Fruit fly (Drosophila melanogaster) whole organism, embryonic: Measurements from ENCODE around the gene Nab2.
A peak's percentile ranks its signal among the peaks of the same experiment; 100 is the strongest.

Source experiments
- CG10147 ChIP-seq: fragments of 200-800 bp; sonication (Bioruptor generic); optimal IDR thresholded peaks from 2 replicates; lab custom pipeline; 2019; ENCODE audit warnings: missing biosample characterization, mild to moderate bottlenecking, missing genetic modification characterization, moderate library complexity
- CG10267 ChIP-seq: fragments of 200-800 bp; sonication (Bioruptor generic); optimal IDR thresholded peaks from 2 replicates; lab custom pipeline; 2018; ENCODE audit warnings: missing biosample characterization, mild to moderate bottlenecking, missing genetic modification characterization, moderate library complexity
- CG10979 ChIP-seq: fragments of 200-800 bp; sonication (Bioruptor generic); optimal IDR thresholded peaks from 2 replicates; lab custom pipeline; 2018; ENCODE audit warnings: missing biosample characterization, mild to moderate bottlenecking, missing genetic modification characterization, moderate library complexity
- CG11695 ChIP-seq: fragments of 200-800 bp; sonication (Bioruptor generic); IDR thresholded peaks from 3 replicates; pipeline ENCODE4 v1.3.6; 2022; ENCODE audit warnings: missing biosample characterization, missing genetic modification characterization
- CG12942 ChIP-seq: fragments of 200-800 bp; sonication (Bioruptor generic); optimal IDR thresholded peaks from 3 replicates; lab custom pipeline; 2016; ENCODE audit warnings: missing biosample characterization, missing genetic modification characterization
- CG14667 ChIP-seq: fragments of 200-800 bp; sonication (Bioruptor generic); IDR thresholded peaks from 2 replicates; pipeline ENCODE4 v1.3.6; 2022; ENCODE audit warnings: missing biosample characterization, missing genetic modification characterization
- CG15601 ChIP-seq: fragments of 200-800 bp; sonication (Bioruptor generic); optimal IDR thresholded peaks from 3 replicates; lab custom pipeline; 2019; ENCODE audit warnings: missing biosample characterization, mild to moderate bottlenecking, missing genetic modification characterization, moderate library complexity
- CG17802 ChIP-seq: fragments of 200-800 bp; sonication (Bioruptor generic); optimal IDR thresholded peaks from 2 replicates; lab custom pipeline; 2018; ENCODE audit warnings: missing biosample characterization, mild to moderate bottlenecking, missing genetic modification characterization, moderate library complexity
- CG1792 ChIP-seq: fragments of 200-800 bp; sonication (Bioruptor generic); optimal IDR thresholded peaks from 2 replicates; lab custom pipeline; 2016; ENCODE audit warnings: missing biosample characterization, missing genetic modification characterization
- CG2678 ChIP-seq: fragments of 200-800 bp; sonication (Bioruptor generic); optimal IDR thresholded peaks from 3 replicates; lab custom pipeline; 2019; ENCODE audit warnings: missing biosample characterization, mild to moderate bottlenecking, missing genetic modification characterization, moderate library complexity
- CG2875 ChIP-seq: fragments of 200-800 bp; sonication (Bioruptor generic); optimal IDR thresholded peaks from 2 replicates; lab custom pipeline; 2017; ENCODE audit warnings: missing biosample characterization, mild to moderate bottlenecking, missing genetic modification characterization, missing genetic modification reagents
- CG3163 ChIP-seq: fragments of 200-800 bp; sonication (Bioruptor generic); optimal IDR thresholded peaks from 3 replicates; lab custom pipeline; 2016; ENCODE audit warnings: missing biosample characterization, missing genetic modification characterization
- CG34422 ChIP-seq: fragments of 200-800 bp; sonication (Bioruptor generic); IDR thresholded peaks from 3 replicates; pipeline ENCODE4 v1.3.6; 2022; ENCODE audit warnings: missing biosample characterization, missing genetic modification characterization
- CG6683 ChIP-seq: fragments of 200-800 bp; sonication (Bioruptor generic); optimal IDR thresholded peaks from 2 replicates; lab custom pipeline; 2017; ENCODE audit warnings: missing biosample characterization, mild to moderate bottlenecking, missing genetic modification characterization, missing genetic modification reagents
- CG7839 ChIP-seq: fragments of 200-800 bp; sonication (Bioruptor generic); optimal IDR thresholded peaks from 3 replicates; lab custom pipeline; 2018; ENCODE audit warnings: missing biosample characterization, mild to moderate bottlenecking, missing genetic modification characterization, moderate library complexity
- CG8359 ChIP-seq: fragments of 200-800 bp; sonication (Bioruptor generic); optimal IDR thresholded peaks from 2 replicates; lab custom pipeline; 2017; ENCODE audit warnings: missing biosample characterization, mild to moderate bottlenecking, missing genetic modification characterization, borderline replicate concordance
- CG9727 ChIP-seq: fragments of 200-800 bp; sonication (Bioruptor generic); optimal IDR thresholded peaks from 3 replicates; lab custom pipeline; 2017; ENCODE audit warnings: missing biosample characterization, mild to moderate bottlenecking, missing genetic modification characterization
- CG9797 ChIP-seq: fragments of 200-800 bp; sonication (Bioruptor generic); optimal IDR thresholded peaks from 3 replicates; lab custom pipeline; 2018; ENCODE audit warnings: missing biosample characterization, mild to moderate bottlenecking, missing genetic modification characterization
- CHES-1-like ChIP-seq: fragments of 200-800 bp; sonication (Bioruptor generic); optimal IDR thresholded peaks from 2 replicates; lab custom pipeline; 2016; ENCODE audit warnings: missing biosample characterization, missing genetic modification characterization
- Deaf1 ChIP-seq: fragments of 200-800 bp; optimal IDR thresholded peaks from 3 replicates; lab custom pipeline; 2019; ENCODE audit warnings: missing biosample characterization, mild to moderate bottlenecking, missing genetic modification characterization, moderate library complexity
- Dek ChIP-seq: fragments of 200-800 bp; sonication (Bioruptor generic); optimal IDR thresholded peaks from 3 replicates; lab custom pipeline; 2019; ENCODE audit warnings: missing biosample characterization, mild to moderate bottlenecking, missing genetic modification characterization, moderate library complexity
- Doc2 ChIP-seq: fragments of 200-800 bp; sonication (Bioruptor generic); IDR thresholded peaks from 2 replicates; pipeline ENCODE4 v1.3.6; 2022; ENCODE audit warnings: missing biosample characterization, missing genetic modification characterization
- Kr ChIP-seq: fragments of 200-800 bp; sonication (Bioruptor generic); optimal IDR thresholded peaks from 2 replicates; lab custom pipeline; 2017; ENCODE audit warnings: missing biosample characterization, mild to moderate bottlenecking, missing genetic modification characterization
- Lpt ChIP-seq: fragments of >200 bp; optimal IDR thresholded peaks from 2 replicates; lab custom pipeline; 2018; ENCODE audit warnings: missing biosample characterization, missing genetic modification characterization
- NK7.1 ChIP-seq: fragments of 200-800 bp; sonication (Bioruptor generic); optimal IDR thresholded peaks from 3 replicates; lab custom pipeline; 2016; ENCODE audit warnings: missing biosample characterization, missing genetic modification characterization
- Oli ChIP-seq: fragments of 200-800 bp; sonication (Bioruptor generic); optimal IDR thresholded peaks from 2 replicates; lab custom pipeline; 2018; ENCODE audit warnings: missing biosample characterization, mild to moderate bottlenecking, missing genetic modification characterization, moderate library complexity
- Sry-β ChIP-seq: fragments of 200-800 bp; sonication (Bioruptor generic); optimal IDR thresholded peaks from 2 replicates; lab custom pipeline; 2018; ENCODE audit warnings: missing biosample characterization, mild to moderate bottlenecking, missing genetic modification characterization, moderate library complexity
- Tbp ChIP-seq: fragments of >200 bp; optimal IDR thresholded peaks from 2 replicates; lab custom pipeline; 2018; ENCODE audit warnings: missing biosample characterization, missing genetic modification characterization
- YL-1 ChIP-seq: fragments of 200-800 bp; sonication (Bioruptor generic); optimal IDR thresholded peaks from 3 replicates; lab custom pipeline; 2017; ENCODE audit warnings: missing biosample characterization, mild to moderate bottlenecking, missing genetic modification characterization
- al ChIP-seq: fragments of 200-800 bp; sonication (Bioruptor generic); IDR thresholded peaks from 2 replicates; pipeline ENCODE4 v1.3.6; 2022; ENCODE audit warnings: missing biosample characterization, missing genetic modification characterization
- aop ChIP-seq: fragments of 200-800 bp; sonication (Bioruptor generic); IDR thresholded peaks from 2 replicates; pipeline ENCODE4 v1.3.6; 2022; ENCODE audit warnings: missing biosample characterization, missing genetic modification characterization
- bbx ChIP-seq: fragments of 200-800 bp; sonication (Bioruptor generic); IDR thresholded peaks from 2 replicates; pipeline ENCODE4 v1.3.6; 2022; ENCODE audit warnings: missing biosample characterization, missing genetic modification characterization; ENCODE audit not compliant: partially characterized antibody
- cas ChIP-seq: fragments of 200-800 bp; sonication (Bioruptor generic); IDR thresholded peaks from 2 replicates; pipeline ENCODE4 v1.3.6; 2022; ENCODE audit warnings: missing biosample characterization, missing genetic modification characterization
- dm ChIP-seq: fragments of 200-800 bp; sonication (Bioruptor generic); optimal IDR thresholded peaks from 3 replicates; lab custom pipeline; 2016; ENCODE audit warnings: missing biosample characterization, missing genetic modification characterization
- emc ChIP-seq: fragments of 200-800 bp; sonication (Bioruptor generic); optimal IDR thresholded peaks from 2 replicates; lab custom pipeline; 2016; ENCODE audit warnings: missing biosample characterization, missing genetic modification characterization
- fd102C ChIP-seq: fragments of 200-800 bp; sonication (Bioruptor generic); optimal IDR thresholded peaks from 2 replicates; lab custom pipeline; 2018; ENCODE audit warnings: missing biosample characterization, mild to moderate bottlenecking, missing genetic modification characterization, moderate library complexity
- ftz-f1 ChIP-seq: fragments of 200-800 bp; sonication (Bioruptor generic); optimal IDR thresholded peaks from 2 replicates; lab custom pipeline; 2016; ENCODE audit warnings: missing biosample characterization, missing genetic modification characterization
- gfzf ChIP-seq: fragments of 200-800 bp; sonication (Bioruptor generic); optimal IDR thresholded peaks from 2 replicates; lab custom pipeline; 2016; ENCODE audit warnings: missing biosample characterization, mild to moderate bottlenecking, missing genetic modification characterization, moderate library complexity
- grn ChIP-seq: fragments of 200-800 bp; sonication (Bioruptor generic); optimal IDR thresholded peaks from 3 replicates; lab custom pipeline; 2017; ENCODE audit warnings: missing biosample characterization, missing genetic modification characterization
- h ChIP-seq: fragments of >200 bp; optimal IDR thresholded peaks from 2 replicates; lab custom pipeline; 2017
- hth ChIP-seq: fragments of >200 bp; optimal IDR thresholded peaks from 2 replicates; lab custom pipeline; 2017; ENCODE audit warnings: inconsistent platforms
- ind ChIP-seq: fragments of 200-800 bp; sonication (Bioruptor generic); optimal IDR thresholded peaks from 3 replicates; lab custom pipeline; 2016; ENCODE audit warnings: missing biosample characterization, missing genetic modification characterization
- knrl ChIP-seq: fragments of 200-800 bp; sonication (Bioruptor generic); IDR thresholded peaks from 3 replicates; pipeline ENCODE4 v1.3.6; 2022; ENCODE audit warnings: missing biosample characterization, missing genetic modification characterization; ENCODE audit not compliant: partially characterized antibody
- lbe ChIP-seq: fragments of 200-800 bp; sonication (Bioruptor generic); optimal IDR thresholded peaks from 2 replicates; lab custom pipeline; 2016; ENCODE audit warnings: missing biosample characterization, mild to moderate bottlenecking, missing genetic modification characterization
- org-1 ChIP-seq: fragments of 200-800 bp; sonication (Bioruptor generic); optimal IDR thresholded peaks from 2 replicates; lab custom pipeline; 2017; ENCODE audit warnings: missing biosample characterization, missing genetic modification characterization
- pho ChIP-seq: fragments of 200-800 bp; sonication (Bioruptor generic); optimal IDR thresholded peaks from 2 replicates; lab custom pipeline; 2016; ENCODE audit warnings: missing biosample characterization, missing genetic modification characterization
- phol ChIP-seq: fragments of 200-800 bp; sonication (Bioruptor generic); optimal IDR thresholded peaks from 3 replicates; lab custom pipeline; 2018; ENCODE audit warnings: missing biosample characterization, mild to moderate bottlenecking, missing genetic modification characterization, moderate library complexity
- ranshi ChIP-seq: fragments of 200-800 bp; sonication (Bioruptor generic); IDR thresholded peaks from 2 replicates; pipeline ENCODE4 v1.3.6; 2022; ENCODE audit warnings: missing biosample characterization, missing genetic modification characterization
- toy ChIP-seq: fragments of 200-800 bp; sonication (Bioruptor generic); IDR thresholded peaks from 2 replicates; pipeline ENCODE4 v1.3.6; 2022; ENCODE audit warnings: missing biosample characterization, missing genetic modification characterization
- tup ChIP-seq: fragments of 200-800 bp; sonication (Bioruptor generic); optimal IDR thresholded peaks from 2 replicates; lab custom pipeline; 2016; ENCODE audit warnings: missing biosample characterization, mild to moderate bottlenecking, missing genetic modification characterization, moderate library complexity
- tx ChIP-seq: fragments of 200-800 bp; sonication (Bioruptor generic); optimal IDR thresholded peaks from 2 replicates; lab custom pipeline; 2016; ENCODE audit warnings: missing biosample characterization, missing genetic modification characterization
- unpg ChIP-seq: fragments of 200-800 bp; sonication (Bioruptor generic); optimal IDR thresholded peaks from 3 replicates; lab custom pipeline; 2018; ENCODE audit warnings: missing biosample characterization, mild to moderate bottlenecking, missing genetic modification characterization, moderate library complexity

Gene Nab2

dm6 chr3R:24279291-24279690, 38.9 kb downstream of the Nab2 start, which contains the start of gene shps (continued):
- TF ChIP-seq Sry-β (GFP tag; lab: Kevin White, UChicago) (no peak), org-1 (no peak), tx (GFP tag; lab: Kevin White, UChicago) (no peak), Doc2 (GFP tag; lab: Robert Waterston, UW) (no peak), CG10267 (tag; lab: Kevin White, UChicago) (no peak), fd102C (GFP tag; lab: Kevin White, UChicago) (no peak), ftz-f1 (GFP tag; lab: Kevin White, UChicago) (no peak), dm (GFP tag; lab: Kevin White, UChicago) (no peak), Lpt (GFP tag; lab: Kevin White, UChicago) (no peak), cas (GFP tag; lab: Robert Waterston, UW) (no peak), al (GFP tag; lab: Robert Waterston, UW) (no peak), CG34422 (0 out of 3 replicates have a peak, but pooled peaks have one; percentile 19), bbx (peak; percentile 88), Kr (GFP tag; lab: Kevin White, UChicago) (no peak), CHES-1-like (GFP tag; lab: Kevin White, UChicago) (no peak), gfzf (GFP tag; lab: Kevin White, UChicago) (no peak), CG1792 (GFP tag; lab: Kevin White, UChicago) (no peak), lbe (GFP tag; lab: Kevin White, UChicago) (no peak), Tbp (GFP tag; lab: Kevin White, UChicago) (peak; percentile 91), CG17802 (tag; lab: Kevin White, UChicago) (no peak), hth (no peak), CG8359 (GFP tag; lab: Kevin White, UChicago) (no peak), CG10979 (tag; lab: Kevin White, UChicago) (no peak), CG9797 (GFP tag; lab: Kevin White, UChicago) (no peak), CG12942 (GFP tag; lab: Kevin White, UChicago) (no peak), CG11695 (no peak), CG3163 (GFP tag; lab: Kevin White, UChicago) (no peak), ind (GFP tag; lab: Kevin White, UChicago) (no peak), h (lab: Kevin White, UChicago) (no peak), unpg (no peak), YL-1 (GFP tag; lab: Kevin White, UChicago) (no peak), CG7839 (tag; lab: Kevin White, UChicago) (no peak), NK7.1 (GFP tag; lab: Kevin White, UChicago) (no peak), ranshi (GFP tag; lab: Robert Waterston, UW) (no peak), pho (GFP tag; lab: Kevin White, UChicago) (no peak), CG6683 (no peak), CG2875 (GFP tag; lab: Kevin White, UChicago) (no peak), phol (no peak), aop (GFP tag; lab: Robert Waterston, UW) (no peak), CG15601 (tag; lab: Kevin White, UChicago) (no peak), CG9727 (GFP tag; lab: Kevin White, UChicago) (no peak), tup (GFP tag; lab: Kevin White, UChicago) (no peak), CG2678 (no peak), Dek (tag; lab: Kevin White, UChicago) (no peak), knrl (GFP tag; lab: Robert Waterston, UW) (peak; percentile 72; the same call in 2 of the 3 replicates), emc (GFP tag; lab: Kevin White, UChicago) (no peak), toy (GFP tag; lab: Robert Waterston, UW) (no peak), Oli (tag; lab: Kevin White, UChicago) (no peak), Deaf1 (tag; lab: Kevin White, UChicago) (no peak), grn (GFP tag; lab: Kevin White, UChicago) (no peak), CG10147 (no peak), CG14667 (GFP tag; lab: Robert Waterston, UW) (no peak)
